Fruit fly (Drosophila melanogaster): ENCODE results near the gene CG12493.

DNA sequence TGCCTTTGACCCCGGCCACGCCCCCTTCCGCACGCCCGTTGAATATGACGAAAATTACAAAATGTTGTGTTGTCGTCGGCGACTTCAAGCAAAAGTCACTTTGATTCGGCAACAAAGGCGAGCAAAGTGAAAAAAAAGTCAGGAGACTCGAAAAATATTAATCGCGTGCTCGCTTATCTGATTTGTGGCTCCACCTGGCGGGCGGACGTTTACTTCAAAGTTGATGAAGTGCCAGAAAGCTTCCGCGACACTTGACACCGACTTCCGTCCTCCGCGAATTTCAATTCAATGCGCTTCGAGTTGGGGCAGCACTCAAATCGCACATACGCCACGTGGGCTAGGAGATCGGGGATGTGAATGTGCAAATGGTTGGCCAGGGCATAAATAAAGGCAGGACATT, 22.9 kb upstream of the CG12493 start:
- TF ChIP-seq psq (optimal IDR thresholded peaks at IDR 0.05) = no peak
- no peak for TF ChIP-seq insv (optimal IDR thresholded peaks at IDR 0.05)
- no peak for TF ChIP-seq Sin3A (optimal IDR thresholded peaks at IDR 0.05)
- no peak for TF ChIP-seq ttk (optimal IDR thresholded peaks at IDR 0.05)
- TF ChIP-seq h (optimal IDR thresholded peaks at IDR 0.05) = no peak
- TF ChIP-seq Myc (optimal IDR thresholded peaks at IDR 0.05) = no peak
